Fruit fly (Drosophila melanogaster): ENCODE data around the gene tacc.

Gene tacc

dm6 chr3R:4717586-4717985, 31.3 kb downstream of the tacc start:
- no peak for TF ChIP-seq fd85E (GFP tag; optimal IDR thresholded peaks at IDR 0.05)
- TF ChIP-seq CG3032 (tag; optimal IDR thresholded peaks at IDR 0.05), result no peak
- no peak for TF ChIP-seq dsx (GFP tag; optimal IDR thresholded peaks at IDR 0.05; ENCODE audit: poor library complexity, severe bottlenecking)
- no peak for TF ChIP-seq CG6163 (GFP tag; IDR thresholded peaks at IDR 0.05)
- TF ChIP-seq Eip93F (GFP tag; optimal IDR thresholded peaks at IDR 0.05), result no peak
- TF ChIP-seq vri (GFP tag; optimal IDR thresholded peaks at IDR 0.05), result no peak
- no peak for TF ChIP-seq pdm3 (GFP tag; optimal IDR thresholded peaks at IDR 0.05)
- no peak for TF ChIP-seq topi (GFP tag; optimal IDR thresholded peaks at IDR 0.05)
- TF ChIP-seq Blimp-1 (GFP tag; optimal IDR thresholded peaks at IDR 0.05), result no peak

dm6 chr3R:4713775-4714360, 35.0 kb downstream of the tacc start, which contains the start of gene eIF3f1:
Gene eIF3f1 (minus strand): TSS chr3R:4714182.
- TF ChIP-seq Hr38 (GFP tag; optimal IDR thresholded peaks at IDR 0.05) (no peak), CG6792 (GFP tag; optimal IDR thresholded peaks at IDR 0.05) (no peak), Hr4 (GFP tag; optimal IDR thresholded peaks at IDR 0.05) (no peak), CG34406 (GFP tag; optimal IDR thresholded peaks at IDR 0.05) (no peak), topi (GFP tag; optimal IDR thresholded peaks at IDR 0.05) (no peak), Sox15 (GFP tag; optimal IDR thresholded peaks at IDR 0.05) (no peak), CG8319 (GFP tag; optimal IDR thresholded peaks at IDR 0.05) (peak; percentile 98), esn (GFP tag; optimal IDR thresholded peaks at IDR 0.05) (peak; percentile 41), CG1621 (tag; optimal IDR thresholded peaks at IDR 0.05) (no peak), CG6854 (GFP tag; optimal IDR thresholded peaks at IDR 0.05) (peak; percentile 25), CG11762 (GFP tag; optimal IDR thresholded peaks at IDR 0.05; ENCODE audit: insufficient read depth) (no peak), vri (GFP tag; optimal IDR thresholded peaks at IDR 0.05) (no peak), CG8632 (GFP tag; optimal IDR thresholded peaks at IDR 0.05) (no peak), Hr39 (GFP tag; optimal IDR thresholded peaks at IDR 0.05) (no peak), CG11294 (GFP tag; IDR thresholded peaks at IDR 0.05) (no peak), cyc (GFP tag; optimal IDR thresholded peaks at IDR 0.05) (no peak), CG6163 (GFP tag; IDR thresholded peaks at IDR 0.05) (no peak), achi (GFP tag; optimal IDR thresholded peaks at IDR 0.05) (no peak), Sox102F (GFP tag; optimal IDR thresholded peaks at IDR 0.05) (no peak), CG8119 (GFP tag; IDR thresholded peaks at IDR 0.05) (no peak), fd85E (GFP tag; optimal IDR thresholded peaks at IDR 0.05) (no peak), dsx (GFP tag; optimal IDR thresholded peaks at IDR 0.05; ENCODE audit: poor library complexity, severe bottlenecking) (no peak), Sox14 (GFP tag; optimal IDR thresholded peaks at IDR 0.05) (no peak), eg (GFP tag; IDR thresholded peaks at IDR 0.05) (peak; percentile 34; the same call in 1 of the 3 replicates), CG10669 (GFP tag; optimal IDR thresholded peaks at IDR 0.05) (no peak), lz (GFP tag; optimal IDR thresholded peaks at IDR 0.05) (no peak), fkh (GFP tag; optimal IDR thresholded peaks at IDR 0.05) (peak; percentile 85), CG11902 (GFP tag; optimal IDR thresholded peaks at IDR 0.05) (no peak), CG3032 (tag; optimal IDR thresholded peaks at IDR 0.05) (peak; percentile 11), ss (GFP tag; optimal IDR thresholded peaks at IDR 0.05) (no peak), Eip78C (GFP tag) (no peak), Met (GFP tag; optimal IDR thresholded peaks at IDR 0.05) (no peak), Blimp-1 (GFP tag; optimal IDR thresholded peaks at IDR 0.05) (no peak), acj6 (GFP tag; optimal IDR thresholded peaks at IDR 0.05) (no peak), CG9139 (GFP tag; optimal IDR thresholded peaks at IDR 0.05) (no peak), CG6276 (GFP tag; optimal IDR thresholded peaks at IDR 0.05) (no peak), net (GFP tag; optimal IDR thresholded peaks at IDR 0.05) (no peak), Eip75B (GFP tag; optimal IDR thresholded peaks at IDR 0.05) (no peak), dac (GFP tag; optimal IDR thresholded peaks at IDR 0.05) (no peak), CG15336 (GFP tag; IDR thresholded peaks at IDR 0.05) (no peak)

All from whole organism, prepupa.